Fruit fly (Drosophila melanogaster): ENCODE measurements around the gene SdhD.

The SdhD gene

dm6 chr3R:23709508-23710208 lies 50.7 kb downstream of the SdhD start, which contains the start of gene CG10301 (continued):
- TF ChIP-seq CG2678 (tag; optimal IDR thresholded peaks at IDR 0.05) (peak; percentile 51), CG14965 (GFP tag; optimal IDR thresholded peaks at IDR 0.05; ENCODE audit: borderline replicate concordance) (no peak), vnd (GFP tag; IDR thresholded peaks at IDR 0.05; ENCODE audit: partially characterized antibody) (no peak), esg (GFP tag; conservative IDR thresholded peaks at IDR 0.05) (peak; percentile 52), CG32767 (GFP tag; IDR thresholded peaks at IDR 0.05) (no peak), sug (tag; optimal IDR thresholded peaks at IDR 0.05) (no peak), CG18262 (tag; optimal IDR thresholded peaks at IDR 0.05) (peak; percentile 74), CG17912 (GFP tag; optimal IDR thresholded peaks at IDR 0.05) (no peak), CG8924 (tag; optimal IDR thresholded peaks at IDR 0.05) (peak; percentile 68), luna (GFP tag; optimal IDR thresholded peaks at IDR 0.05) (no peak), croc (GFP tag; conservative IDR thresholded peaks at IDR 0.05) (peak; percentile 42; the same call in 1 of the 3 replicates), CG8089 (GFP tag; optimal IDR thresholded peaks at IDR 0.05) (peak; percentile 41), Dfd (GFP tag; optimal IDR thresholded peaks at IDR 0.05) (no peak), PHDP (tag; optimal IDR thresholded peaks at IDR 0.05) (peak; percentile 37), fd96Cb (tag; optimal IDR thresholded peaks at IDR 0.05) (peak; percentile 69), org-1 (GFP tag; optimal IDR thresholded peaks at IDR 0.05) (peak; percentile 35), CG17359 (tag; optimal IDR thresholded peaks at IDR 0.05) (peak; percentile 64), Doc3 (GFP tag; IDR thresholded peaks at IDR 0.05; ENCODE audit: partially characterized antibody) (no peak), NC2α (GFP tag; optimal IDR thresholded peaks at IDR 0.05) (peak; percentile 9), dmrt99B (tag; optimal IDR thresholded peaks at IDR 0.05) (peak; percentile 66), jing (GFP tag; optimal IDR thresholded peaks at IDR 0.05) (peak; percentile 42), Hmx (GFP tag; optimal IDR thresholded peaks at IDR 0.05) (no peak), MESR4 (GFP tag; optimal IDR thresholded peaks at IDR 0.05) (no peak), CG9437 (GFP tag; optimal IDR thresholded peaks at IDR 0.05) (peak; percentile 12), Lhr (GFP tag; optimal IDR thresholded peaks at IDR 0.05) (peak; percentile 40), oc (tag; optimal IDR thresholded peaks at IDR 0.05) (peak; percentile 52), Drgx (GFP tag; IDR thresholded peaks at IDR 0.05) (no peak), salm (tag; optimal IDR thresholded peaks at IDR 0.05) (no peak), slbo (GFP tag; IDR thresholded peaks at IDR 0.05) (peak; percentile 27; the same call in 1 of the 2 replicates), sima (GFP tag; optimal IDR thresholded peaks at IDR 0.05) (no peak), hbn (GFP tag; IDR thresholded peaks at IDR 0.05; ENCODE audit: partially characterized antibody) (no peak), wek (GFP tag; optimal IDR thresholded peaks at IDR 0.05) (peak; percentile 10), CG3065 (GFP tag; optimal IDR thresholded peaks at IDR 0.05) (peak; percentile 43), CG12104 (GFP tag; optimal IDR thresholded peaks at IDR 0.05) (no peak), CG2129 (GFP tag; IDR thresholded peaks at IDR 0.05; ENCODE audit: partially characterized antibody) (no peak), schlank (tag; optimal IDR thresholded peaks at IDR 0.05) (no peak), dimm (GFP tag; IDR thresholded peaks at IDR 0.05) (no peak; the same call in 1 of the 2 replicates), chinmo (GFP tag; IDR thresholded peaks at IDR 0.05; ENCODE audit: partially characterized antibody) (no peak), CG7963 (GFP tag; IDR thresholded peaks at IDR 0.05; ENCODE audit: partially characterized antibody) (no peak), CG6272 (GFP tag; IDR thresholded peaks at IDR 0.05) (0 out of 2 replicates have a peak, but pooled peaks have one; percentile 7), C15 (GFP tag; IDR thresholded peaks at IDR 0.05) (no peak), hb (GFP tag; IDR thresholded peaks at IDR 0.05; ENCODE audit: partially characterized antibody) (no peak), gce (GFP tag; IDR thresholded peaks at IDR 0.05) (no peak), fd64A (GFP tag; optimal IDR thresholded peaks at IDR 0.05) (peak; percentile 4), ap (GFP tag; IDR thresholded peaks at IDR 0.05) (0 out of 2 replicates have a peak, but pooled peaks have one; percentile 39), CG17186 (GFP tag; optimal IDR thresholded peaks at IDR 0.05) (peak; percentile 26), Gug (GFP tag; IDR thresholded peaks at IDR 0.05) (peak; percentile 18; the same call in 2 of the 4 replicates), ash1 (GFP tag; optimal IDR thresholded peaks at IDR 0.05) (no peak), CG11695 (GFP tag; IDR thresholded peaks at IDR 0.05) (peak; percentile 50; the same call in 1 of the 3 replicates)

All from whole organism, embryonic.